Worm (Caenorhabditis elegans): ENCODE results near the gene pmk-1.

Gene pmk-1

ce11 chrIV:8189667-8190066 is 41.1 kb downstream of the pmk-1 start:
- no peak for TF ChIP-seq mes-4 (tag; optimal IDR thresholded peaks at IDR 0.05)
- TF ChIP-seq ceh-27 (GFP tag; optimal IDR thresholded peaks at IDR 0.05) = no peak
- no peak for TF ChIP-seq B0019.2 (GFP tag; conservative IDR thresholded peaks at IDR 0.05)
- no peak for TF ChIP-seq sdz-38 (tag; optimal IDR thresholded peaks at IDR 0.05)
- no peak for TF ChIP-seq F57C9.4 (tag; optimal IDR thresholded peaks at IDR 0.05)
- no peak for TF ChIP-seq C17E4.6 (GFP tag; IDR thresholded peaks at IDR 0.05)
- TF ChIP-seq D2030.7 (GFP tag; IDR thresholded peaks at IDR 0.05) = no peak
- 0 out of 2 replicates have a peak, but pooled peaks have one; percentile 27 for TF ChIP-seq mcd-1 (GFP tag; IDR thresholded peaks at IDR 0.05)
- no peak for TF ChIP-seq gei-17 (GFP tag; optimal IDR thresholded peaks at IDR 0.05)
- TF ChIP-seq F37B4.10 (GFP tag; IDR thresholded peaks at IDR 0.05) = no peak
- no peak for TF ChIP-seq B0035.1 (tag; optimal IDR thresholded peaks at IDR 0.05)
- TF ChIP-seq let-607 (tag; optimal IDR thresholded peaks at IDR 0.05) = no peak
- TF ChIP-seq ets-4 (GFP tag; optimal IDR thresholded peaks at IDR 0.05) = no peak
- 0 out of 2 replicates have a peak, but pooled peaks have one; percentile 5 for TF ChIP-seq ztf-25 (GFP tag; IDR thresholded peaks at IDR 0.05)
- no peak for TF ChIP-seq Y53G8AR.9 (GFP tag; conservative IDR thresholded peaks at IDR 0.05)
- peak; percentile 83; the same call in 1 of the 2 replicates for TF ChIP-seq egrh-3 (GFP tag; IDR thresholded peaks at IDR 0.05)
- TF ChIP-seq lin-40 (tag; optimal IDR thresholded peaks at IDR 0.05) = no peak
- TF ChIP-seq lin-54 (GFP tag; optimal IDR thresholded peaks at IDR 0.05) = no peak
- no peak for TF ChIP-seq ceh-100 (GFP tag; IDR thresholded peaks at IDR 0.05)
- no peak for TF ChIP-seq ztf-6 (GFP tag; IDR thresholded peaks at IDR 0.05)
- peak; percentile 87 for TF ChIP-seq zfh-2 (GFP tag; conservative IDR thresholded peaks at IDR 0.05)
- TF ChIP-seq somi-1 (GFP tag; optimal IDR thresholded peaks at IDR 0.05) = no peak
- no peak for TF ChIP-seq lag-1 (GFP tag; IDR thresholded peaks at IDR 0.05)
- TF ChIP-seq madf-3 (GFP tag; IDR thresholded peaks at IDR 0.05) = no peak

- peak; percentile 70 for TF ChIP-seq zfh-2 (GFP tag; conservative IDR thresholded peaks at IDR 0.05)
- TF ChIP-seq lin-40 (tag; optimal IDR thresholded peaks at IDR 0.05) = no peak
Observed at ce11 chrIV:8192878-8193277, 44.3 kb downstream of the pmk-1 start.

ce11 chrIV:8198851-8199250 is 50.3 kb downstream of the pmk-1 start, which contains the start of gene wsp-1:
Gene wsp-1 (minus strand): TSS chrIV:8198951.
- TF ChIP-seq unc-62 (GFP tag; optimal IDR thresholded peaks at IDR 0.05) = no peak

- TF ChIP-seq chd-7 (tag; optimal IDR thresholded peaks at IDR 0.05) (no peak), snpc-4 (GFP tag; optimal IDR thresholded peaks at IDR 0.05) (no peak), snpc-4 (tag; optimal IDR thresholded peaks at IDR 0.05) (no peak), cebp-2 (GFP tag; IDR thresholded peaks at IDR 0.05) (0 out of 2 replicates have a peak, but pooled peaks have one; percentile 69), zfh-2 (GFP tag; conservative IDR thresholded peaks at IDR 0.05) (no peak)
Observed at ce11 chrIV:8199274-8199673, 50.7 kb downstream of the pmk-1 start.

DNA sequence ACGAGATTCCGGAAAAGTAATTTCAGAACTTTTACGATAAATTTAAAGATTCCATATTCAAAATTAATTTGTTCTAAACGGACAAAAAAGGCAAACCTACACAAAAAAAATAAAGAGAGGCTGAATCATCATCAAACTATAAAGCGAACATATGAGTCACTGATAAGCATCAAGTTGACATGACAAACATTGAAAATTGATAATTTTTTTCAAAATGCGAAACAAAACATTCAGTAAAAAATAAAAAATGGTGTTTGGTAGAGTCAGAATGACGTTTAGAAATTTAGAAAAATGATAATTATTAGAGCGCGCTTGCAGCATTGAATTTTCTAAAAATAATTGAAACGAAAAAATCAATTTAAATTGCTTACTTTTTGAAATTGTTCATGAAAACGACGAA is 51.2 kb downstream of the pmk-1 start:
- peak; percentile 68 for TF ChIP-seq nhr-80 (tag; optimal IDR thresholded peaks at IDR 0.05)
- TF ChIP-seq madf-8 (GFP tag; conservative IDR thresholded peaks at IDR 0.05) = no peak
- TF ChIP-seq nfyb-1 (GFP tag; IDR thresholded peaks at IDR 0.05) = no peak
- TF ChIP-seq F23B12.7 (tag; optimal IDR thresholded peaks at IDR 0.05; ENCODE audit: insufficient read depth) = peak; percentile 5

Data from whole organism, young adult.